Worm (Caenorhabditis elegans): ENCODE results near the gene zip-1.

DNA sequence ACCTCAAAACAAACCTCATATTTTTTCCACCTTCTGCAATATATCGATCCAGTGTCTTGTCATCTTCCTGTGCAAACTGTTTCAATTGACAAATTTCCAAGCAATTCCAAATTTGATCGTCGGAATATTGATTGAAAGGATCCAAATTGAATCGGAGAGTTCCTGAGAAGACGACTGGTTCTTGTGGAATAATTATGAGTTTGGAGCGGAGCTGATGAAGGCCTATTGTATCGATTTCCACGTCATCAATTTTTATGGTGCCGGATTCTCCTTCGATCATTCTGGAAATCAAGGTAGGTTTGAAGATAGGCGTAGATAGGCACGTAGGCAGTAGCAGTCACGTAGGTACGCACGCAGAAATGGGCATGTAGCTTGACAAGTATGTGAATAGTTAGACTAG, 49.4 kb upstream of the zip-1 start:
- TF ChIP-seq tab-1 (GFP tag; IDR thresholded peaks at IDR 0.05) (no peak), T22C8.4 (GFP tag; IDR thresholded peaks at IDR 0.05) (no peak), med-1 (GFP tag; optimal IDR thresholded peaks at IDR 0.05; ENCODE audit: insufficient read depth) (no peak), ztf-23 (GFP tag; IDR thresholded peaks at IDR 0.05) (no peak), klf-2 (GFP tag; conservative IDR thresholded peaks at IDR 0.05) (no peak), ref-1 (GFP tag; conservative IDR thresholded peaks at IDR 0.05) (no peak), ztf-29 (GFP tag; IDR thresholded peaks at IDR 0.05) (no peak), cog-1 (tag; optimal IDR thresholded peaks at IDR 0.05) (no peak)

All from whole organism, midembryonic.